Worm (Caenorhabditis elegans) whole organism, mixed stage, embryonic: Measurements from ENCODE around the gene ent-1.

ENCODE experiments used
- bed-3 ChIP-seq: fragments of 200-800 bp; sonication (Bioruptor generic); optimal IDR thresholded peaks from 3 replicates; lab custom pipeline; 2018; ENCODE audit warnings: mild to moderate bottlenecking, missing genetic modification characterization, moderate library complexity, missing compliant biosample characterization
- blmp-1 ChIP-seq: fragments of 150-350 bp; optimal IDR thresholded peaks from 2 replicates; lab custom pipeline; 2014; ENCODE audit warnings: missing biosample characterization, missing genetic modification characterization
- ceh-39 ChIP-seq: fragments of 150-350 bp; optimal IDR thresholded peaks from 2 replicates; lab custom pipeline; 2014; ENCODE audit warnings: missing biosample characterization, missing genetic modification characterization
- ceh-43 ChIP-seq: fragments of 200-800 bp; sonication (Bioruptor generic); optimal IDR thresholded peaks from 2 replicates; lab custom pipeline; 2018; ENCODE audit warnings: mild to moderate bottlenecking, missing genetic modification characterization, moderate library complexity, missing compliant biosample characterization
- ceh-83 ChIP-seq: fragments of 200-800 bp; sonication (Bioruptor generic); optimal IDR thresholded peaks from 2 replicates; lab custom pipeline; 2018; ENCODE audit warnings: mild to moderate bottlenecking, missing genetic modification characterization, missing compliant biosample characterization
- ces-1 ChIP-seq: fragments of 150-350 bp; optimal IDR thresholded peaks from 2 replicates; lab custom pipeline; 2014; ENCODE audit warnings: missing biosample characterization, missing genetic modification reagents, missing genetic modification characterization
- cnd-1 ChIP-seq: fragments of 200-800 bp; sonication (Bioruptor generic); optimal IDR thresholded peaks from 2 replicates; lab custom pipeline; 2018; ENCODE audit warnings: mild to moderate bottlenecking, missing genetic modification characterization, missing compliant biosample characterization
- drap-1 ChIP-seq: fragments of 200-800 bp; sonication (Bioruptor generic); optimal IDR thresholded peaks from 3 replicates; lab custom pipeline; 2018; ENCODE audit warnings: mild to moderate bottlenecking, missing genetic modification characterization, missing compliant biosample characterization
- elt-1 ChIP-seq: sonication (generic microtip); optimal IDR thresholded peaks from 2 replicates; lab custom pipeline; 2017; ENCODE audit warnings: missing genetic modification characterization, mild to moderate bottlenecking, missing compliant biosample characterization, antibody characterized with exemption, moderate library complexity, borderline replicate concordance; ENCODE audit not compliant: insufficient read depth
- flh-1 ChIP-seq: fragments of 200-800 bp; sonication (Bioruptor generic); optimal IDR thresholded peaks from 2 replicates; lab custom pipeline; 2018; ENCODE audit warnings: mild to moderate bottlenecking, missing genetic modification characterization, moderate library complexity, missing compliant biosample characterization
- ham-2 ChIP-seq: fragments of 200-800 bp; sonication (Bioruptor generic); optimal IDR thresholded peaks from 2 replicates; lab custom pipeline; 2018; ENCODE audit warnings: mild to moderate bottlenecking, missing genetic modification characterization, missing compliant biosample characterization
- hlh-1 ChIP-seq: fragments of 150-350 bp; optimal IDR thresholded peaks from 2 replicates; lab custom pipeline; 2014; ENCODE audit warnings: missing biosample characterization, missing genetic modification reagents, missing genetic modification characterization
- lin-13 ChIP-seq: fragments of 150-350 bp; optimal IDR thresholded peaks from 2 replicates; lab custom pipeline; 2014; ENCODE audit warnings: missing biosample characterization, missing genetic modification characterization
- lin-32 ChIP-seq: fragments of 200-800 bp; sonication (Bioruptor generic); optimal IDR thresholded peaks from 2 replicates; lab custom pipeline; 2018; ENCODE audit warnings: mild to moderate bottlenecking, missing genetic modification characterization, missing compliant biosample characterization
- lsy-2 ChIP-seq: fragments of 150-350 bp; optimal IDR thresholded peaks from 2 replicates; lab custom pipeline; 2014; ENCODE audit warnings: missing biosample characterization, missing genetic modification characterization
- mab-5 ChIP-seq: fragments of 150-350 bp; optimal IDR thresholded peaks from 2 replicates; lab custom pipeline; 2014; ENCODE audit warnings: missing biosample characterization, missing genetic modification characterization
- mep-1 ChIP-seq: fragments of 150-350 bp; optimal IDR thresholded peaks from 2 replicates; lab custom pipeline; 2017; ENCODE audit warnings: missing biosample characterization, missing genetic modification reagents, missing genetic modification characterization, inconsistent platforms
- mls-2 ChIP-seq: sonication (generic microtip); optimal IDR thresholded peaks from 2 replicates; lab custom pipeline; 2016; ENCODE audit warnings: mild to moderate bottlenecking, missing genetic modification characterization, moderate library complexity, missing compliant biosample characterization
- nhr-12 ChIP-seq: fragments of 150-350 bp; optimal IDR thresholded peaks from 2 replicates; lab custom pipeline; 2014; ENCODE audit warnings: missing biosample characterization, missing genetic modification characterization
- nhr-2 ChIP-seq: fragments of 150-350 bp; optimal IDR thresholded peaks from 2 replicates; lab custom pipeline; 2014; ENCODE audit warnings: missing biosample characterization, missing genetic modification characterization
- nhr-28 ChIP-seq: fragments of 150-350 bp; optimal IDR thresholded peaks from 2 replicates; lab custom pipeline; 2014; ENCODE audit warnings: missing biosample characterization, missing genetic modification characterization
- pha-4 ChIP-seq: fragments of 150-350 bp; optimal IDR thresholded peaks from 2 replicates; lab custom pipeline; 2018; ENCODE audit warnings: missing biosample characterization, missing genetic modification reagents, missing genetic modification characterization
- sem-2 ChIP-seq: fragments of 200-800 bp; sonication (Bioruptor generic); optimal IDR thresholded peaks from 2 replicates; lab custom pipeline; 2018; ENCODE audit warnings: mild to moderate bottlenecking, missing genetic modification characterization, missing compliant biosample characterization
- snpc-4 ChIP-seq: fragments of 150-350 bp; optimal IDR thresholded peaks from 2 replicates; lab custom pipeline; 2014; ENCODE audit warnings: missing biosample characterization, missing genetic modification characterization
- sptf-1 ChIP-seq: sonication (generic microtip); optimal IDR thresholded peaks from 2 replicates; lab custom pipeline; 2017; ENCODE audit warnings: mild to moderate bottlenecking, missing genetic modification characterization, moderate library complexity, missing compliant biosample characterization
- tbx-8 ChIP-seq: fragments of 200-800 bp; sonication (Bioruptor generic); optimal IDR thresholded peaks from 2 replicates; lab custom pipeline; 2018; ENCODE audit warnings: mild to moderate bottlenecking, missing genetic modification characterization, moderate library complexity, missing compliant biosample characterization
- unc-120 ChIP-seq: sonication (generic microtip); optimal IDR thresholded peaks from 2 replicates; lab custom pipeline; 2017; ENCODE audit warnings: missing genetic modification characterization, missing compliant biosample characterization; ENCODE audit not compliant: poor library complexity, severe bottlenecking
- unc-39 ChIP-seq: fragments of 150-350 bp; optimal IDR thresholded peaks from 2 replicates; lab custom pipeline; 2014; ENCODE audit warnings: missing biosample characterization, missing genetic modification characterization
- unc-62 ChIP-seq: fragments of 150-350 bp; optimal IDR thresholded peaks from 2 replicates; lab custom pipeline; 2014; ENCODE audit warnings: missing biosample characterization, missing genetic modification reagents, missing genetic modification characterization
- zip-8 ChIP-seq: fragments of 150-350 bp; optimal IDR thresholded peaks from 2 replicates; lab custom pipeline; 2014; ENCODE audit warnings: missing biosample characterization, missing genetic modification characterization
- ztf-11 ChIP-seq: fragments of 150-350 bp; optimal IDR thresholded peaks from 2 replicates; lab custom pipeline; 2014; ENCODE audit warnings: missing biosample characterization, missing genetic modification characterization

Gene ent-1

ce11 chrIV:11646908-11647307 is 8.4 kb downstream of the ent-1 start:
- TF ChIP-seq hlh-1 (tag; lab: Kevin White, UChicago): peak; percentile 17
- TF ChIP-seq lsy-2: no peak

ce11 chrIV:11645354-11645753 is 9.9 kb downstream of the ent-1 start:
- TF ChIP-seq lin-32 (GFP tag; lab: Kevin White, UChicago) (no peak), sptf-1 (tag; lab: Kevin White, UChicago) (no peak), unc-62 (GFP tag; lab: Kevin White, UChicago) (no peak), ceh-83 (GFP tag; lab: Kevin White, UChicago) (no peak), nhr-28 (tag; lab: Kevin White, UChicago) (no peak), nhr-12 (tag; lab: Kevin White, UChicago) (no peak), flh-1 (GFP tag; lab: Kevin White, UChicago) (no peak), hlh-1 (tag; lab: Kevin White, UChicago) (no peak), unc-39 (tag; lab: Kevin White, UChicago) (no peak), nhr-2 (tag; lab: Kevin White, UChicago) (no peak), elt-1 (tag; lab: Kevin White, UChicago) (no peak), ceh-43 (GFP tag; lab: Kevin White, UChicago) (no peak), drap-1 (GFP tag; lab: Kevin White, UChicago) (no peak)

ce11 chrIV:11644705-11645104 is 10.6 kb downstream of the ent-1 start:
- no peak for TF ChIP-seq bed-3 (GFP tag; lab: Kevin White, UChicago)
- TF ChIP-seq blmp-1 (tag; lab: Kevin White, UChicago): no peak
- TF ChIP-seq snpc-4 (tag; lab: Kevin White, UChicago): no peak
- TF ChIP-seq unc-120 (tag; lab: Kevin White, UChicago): no peak
- TF ChIP-seq cnd-1 (tag; lab: Kevin White, UChicago): no peak
- no peak for TF ChIP-seq pha-4 (tag; lab: Kevin White, UChicago)
- no peak for TF ChIP-seq ceh-83 (GFP tag; lab: Kevin White, UChicago)
- TF ChIP-seq nhr-28 (tag; lab: Kevin White, UChicago): no peak
- TF ChIP-seq, all 35 proteins: peak for 0

- TF ChIP-seq snpc-4 (tag; lab: Kevin White, UChicago) (no peak), ham-2 (GFP tag; lab: Kevin White, UChicago) (no peak), mep-1 (tag; lab: Kevin White, UChicago) (no peak), tbx-8 (GFP tag; lab: Kevin White, UChicago) (no peak), sem-2 (no peak), ceh-83 (GFP tag; lab: Kevin White, UChicago) (no peak), pha-4 (tag; lab: Kevin White, UChicago) (no peak), nhr-12 (tag; lab: Kevin White, UChicago) (no peak), lin-13 (tag; lab: Kevin White, UChicago) (no peak)
- TF ChIP-seq, all 35 proteins: peak for 0
Observed at ce11 chrIV:11643829-11644228, 11.4 kb downstream of the ent-1 start, which contains the start of gene prx-2. TSS of gene prx-2 (plus strand) at chrIV:11644129.

DNA sequence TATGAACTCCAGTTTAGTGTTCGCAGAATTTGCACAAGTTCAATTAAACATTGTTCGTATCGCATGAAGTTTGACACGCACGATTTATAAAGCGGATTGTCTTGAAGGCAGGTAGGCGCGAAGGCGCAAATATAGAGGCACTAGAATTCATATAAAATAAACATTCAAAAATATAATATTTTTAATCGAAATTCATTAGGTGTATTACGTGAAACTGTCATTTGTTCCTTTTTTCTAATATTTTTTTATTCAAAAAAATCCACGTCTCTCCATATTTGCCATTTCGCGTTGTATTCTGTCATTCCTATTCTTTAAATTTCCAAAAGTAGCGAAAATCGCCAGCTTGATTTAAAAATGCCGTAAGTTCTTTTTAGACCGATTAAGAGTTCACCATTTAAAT is 13.5 kb downstream of the ent-1 start, which contains the start of gene ZK809.1:
Gene ZK809.1, plus strand, starts transcription at position 301 of the 400 bp plus-strand sequence.
- TF ChIP-seq zip-8 (tag; lab: Kevin White, UChicago) (no peak), ztf-11 (tag; lab: Kevin White, UChicago) (no peak), mep-1 (tag; lab: Kevin White, UChicago) (no peak), flh-1 (GFP tag; lab: Kevin White, UChicago) (no peak), ham-2 (GFP tag; lab: Kevin White, UChicago) (no peak)

DNA sequence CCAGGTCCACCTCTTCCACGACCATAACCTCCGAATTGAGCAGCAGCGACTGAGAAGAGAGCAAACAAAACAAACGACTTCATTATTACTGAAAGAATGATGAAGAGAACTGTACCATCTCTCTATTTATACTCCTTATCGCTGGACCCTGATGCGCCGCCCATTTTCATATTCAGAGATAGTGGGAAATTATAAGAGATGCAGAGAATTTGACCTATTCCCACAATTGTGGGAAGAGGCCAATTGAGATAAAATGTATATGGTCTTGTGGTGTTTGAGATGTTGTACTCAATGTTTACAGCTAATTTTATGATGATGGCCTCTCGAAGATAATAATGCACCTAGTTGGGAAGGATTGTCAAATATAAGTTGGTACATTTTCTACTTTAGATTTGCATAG is 14.4 kb downstream of the ent-1 start, which contains the start of gene ttr-50:
Gene ttr-50, minus strand, starts transcription at position 101 of the 400 bp plus-strand sequence.
- no peak for TF ChIP-seq lin-13 (tag; lab: Kevin White, UChicago)
- TF ChIP-seq ces-1 (GFP tag; lab: Kevin White, UChicago): no peak
- no peak for TF ChIP-seq lsy-2
- no peak for TF ChIP-seq drap-1 (GFP tag; lab: Kevin White, UChicago)
- no peak for TF ChIP-seq elt-1 (tag; lab: Kevin White, UChicago)
- TF ChIP-seq ceh-39 (tag; lab: Kevin White, UChicago): no peak
- no peak for TF ChIP-seq sem-2
- TF ChIP-seq mls-2 (tag; lab: Kevin White, UChicago): no peak
- TF ChIP-seq nhr-2 (tag; lab: Kevin White, UChicago): no peak
- no peak for TF ChIP-seq mab-5
- no peak for TF ChIP-seq mep-1 (tag; lab: Kevin White, UChicago)
- no peak for TF ChIP-seq ceh-83 (GFP tag; lab: Kevin White, UChicago)
